Worm (Caenorhabditis elegans) whole organism, young adult: ENCODE data around the gene cyp-31A5.
A peak's percentile ranks its signal among the peaks of the same experiment; 100 is the strongest.

Experiments used
- B0035.1 ChIP-seq: sonication (generic microtip); optimal IDR thresholded peaks from 2 replicates; lab custom pipeline; 2016; ENCODE audit warnings: missing genetic modification characterization, mild to moderate bottlenecking, missing compliant biosample characterization, missing genotype, missing genetic modification reagents
- B0261.1 ChIP-seq: sonication (generic microtip); optimal IDR thresholded peaks from 2 replicates; lab custom pipeline; 2016; ENCODE audit warnings: mild to moderate bottlenecking, missing genetic modification characterization, moderate library complexity, missing compliant biosample characterization
- C17E4.6 ChIP-seq: fragments of 200-800 bp; sonication (Bioruptor generic); IDR thresholded peaks from 2 replicates; pipeline ENCODE4 v1.3.6; 2022; ENCODE audit warnings: missing genetic modification reagents, missing genetic modification characterization, missing compliant biosample characterization
- D2030.7 ChIP-seq: fragments of 200-800 bp; sonication (Bioruptor generic); IDR thresholded peaks from 2 replicates; pipeline ENCODE4 v1.3.6; 2022; ENCODE audit warnings: missing genetic modification reagents, missing genetic modification characterization, missing compliant biosample characterization
- F37B4.10 ChIP-seq: fragments of 200-800 bp; sonication (Bioruptor generic); IDR thresholded peaks from 2 replicates; pipeline ENCODE4 v1.3.6; 2022; ENCODE audit warnings: missing genetic modification characterization, missing compliant biosample characterization
- F49E8.2 ChIP-seq: sonication (generic microtip); optimal IDR thresholded peaks from 3 replicates; lab custom pipeline; 2017; ENCODE audit warnings: missing genetic modification characterization, mild to moderate bottlenecking, missing compliant biosample characterization, antibody characterized with exemption, moderate library complexity; ENCODE audit not compliant: insufficient read depth
- F55B11.4 ChIP-seq: sonication (generic microtip); optimal IDR thresholded peaks from 2 replicates; lab custom pipeline; 2016; ENCODE audit warnings: missing compliant biosample characterization, missing genetic modification characterization, borderline replicate concordance; ENCODE audit not compliant: insufficient read depth
- F57A8.1 ChIP-seq: fragments of 200-800 bp; sonication (Bioruptor generic); optimal IDR thresholded peaks from 2 replicates; lab custom pipeline; 2018; ENCODE audit warnings: mild to moderate bottlenecking, missing genetic modification characterization, moderate library complexity, missing compliant biosample characterization
- F57C9.4 ChIP-seq: sonication (generic microtip); optimal IDR thresholded peaks from 2 replicates; lab custom pipeline; 2017; ENCODE audit warnings: mild to moderate bottlenecking, missing genetic modification characterization, missing compliant biosample characterization
- K12H6.12 ChIP-seq: fragments of 200-800 bp; sonication (Bioruptor generic); optimal IDR thresholded peaks from 2 replicates; lab custom pipeline; 2018; ENCODE audit warnings: mild to moderate bottlenecking, missing genetic modification characterization, missing compliant biosample characterization
- T07F8.4 ChIP-seq: sonication (generic microtip); optimal IDR thresholded peaks from 2 replicates; lab custom pipeline; 2016; ENCODE audit warnings: mild to moderate bottlenecking, missing genetic modification characterization, moderate library complexity, missing compliant biosample characterization
- T26A5.8 ChIP-seq: sonication (generic microtip); optimal IDR thresholded peaks from 2 replicates; lab custom pipeline; 2016; ENCODE audit warnings: missing genetic modification characterization, missing compliant biosample characterization
- Y53F4B.3 ChIP-seq: fragments of 200-800 bp; sonication (Bioruptor generic); IDR thresholded peaks from 2 replicates; pipeline ENCODE4 v1.3.6; 2022; ENCODE audit warnings: missing genetic modification reagents, missing genetic modification characterization, missing compliant biosample characterization
- Y53G8AR.9 ChIP-seq: fragments of 200-800 bp; sonication (Bioruptor generic); conservative IDR thresholded peaks from 2 replicates; pipeline ENCODE4 v1.3.6; 2022; ENCODE audit warnings: missing genetic modification reagents, missing genetic modification characterization, missing compliant biosample characterization
- ZK185.1 ChIP-seq: sonication (generic microtip); optimal IDR thresholded peaks from 2 replicates; lab custom pipeline; 2016; ENCODE audit warnings: mild to moderate bottlenecking, missing genetic modification characterization, missing compliant biosample characterization; ENCODE audit not compliant: poor library complexity, severe bottlenecking
- aptf-2 ChIP-seq: fragments of 200-800 bp; sonication (Bioruptor generic); conservative IDR thresholded peaks from 2 replicates; pipeline ENCODE4 v1.3.6; 2022; ENCODE audit warnings: missing genetic modification reagents, missing genetic modification characterization, missing compliant biosample characterization
- atf-7 ChIP-seq: sonication (generic microtip); optimal IDR thresholded peaks from 2 replicates; lab custom pipeline; 2017; ENCODE audit warnings: mild to moderate bottlenecking, missing genetic modification characterization, missing compliant biosample characterization
- attf-6 ChIP-seq: fragments of 200-800 bp; sonication (Bioruptor generic); IDR thresholded peaks from 2 replicates; pipeline ENCODE4 v1.3.6; 2022; ENCODE audit warnings: missing genetic modification reagents, missing genetic modification characterization, missing compliant biosample characterization
- cebp-2 ChIP-seq: fragments of 200-800 bp; sonication (Bioruptor generic); IDR thresholded peaks from 2 replicates; pipeline ENCODE4 v1.3.6; 2022; ENCODE audit warnings: missing genetic modification characterization, missing compliant biosample characterization
- ceh-79 ChIP-seq: sonication (generic microtip); optimal IDR thresholded peaks from 2 replicates; lab custom pipeline; 2017; ENCODE audit warnings: mild to moderate bottlenecking, missing genetic modification characterization, missing compliant biosample characterization
- dox-1 ChIP-seq: fragments of 200-800 bp; sonication (Bioruptor generic); IDR thresholded peaks from 2 replicates; pipeline ENCODE4 v1.3.6; 2022; ENCODE audit warnings: missing genetic modification reagents, missing genetic modification characterization, missing compliant biosample characterization
- egl-18 ChIP-seq: fragments of 200-800 bp; sonication (Bioruptor generic); IDR thresholded peaks from 2 replicates; pipeline ENCODE4 v1.3.6; 2022; ENCODE audit warnings: missing genetic modification reagents, missing genetic modification characterization, missing compliant biosample characterization
- hlh-12 ChIP-seq: sonication (generic microtip); optimal IDR thresholded peaks from 2 replicates; lab custom pipeline; 2016; ENCODE audit warnings: missing genetic modification characterization, missing compliant biosample characterization
- hrde-1 ChIP-seq: sonication (generic microtip); optimal IDR thresholded peaks from 2 replicates; lab custom pipeline; 2016; ENCODE audit warnings: missing genetic modification characterization, mild to moderate bottlenecking, missing compliant biosample characterization, moderate library complexity, missing genotype, missing genetic modification reagents, borderline replicate concordance
- lin-35 ChIP-seq, 3 experiments: fragments of 150-350 bp in 2 of 3; sonication (generic microtip) in 1 of 3; optimal IDR thresholded peaks; 2 replicates each; lab custom pipeline; 2014 to 2018; ENCODE audit warnings: missing biosample characterization in 3 of 3, missing genetic modification characterization in 3 of 3, missing genetic modification reagents in 3 of 3
- lin-54 ChIP-seq: fragments of 200-800 bp; sonication (Bioruptor generic); optimal IDR thresholded peaks from 2 replicates; lab custom pipeline; 2018; ENCODE audit warnings: mild to moderate bottlenecking, missing genetic modification characterization, missing compliant biosample characterization
- lsl-1 ChIP-seq: fragments of 200-800 bp; sonication (Bioruptor generic); optimal IDR thresholded peaks from 2 replicates; lab custom pipeline; 2018; ENCODE audit warnings: mild to moderate bottlenecking, missing genetic modification characterization, moderate library complexity, missing compliant biosample characterization
- mel-28 ChIP-seq: sonication (generic microtip); optimal IDR thresholded peaks from 2 replicates; lab custom pipeline; 2016; ENCODE audit warnings: borderline replicate concordance, mild to moderate bottlenecking, missing genetic modification characterization, missing compliant biosample characterization
- mes-4 ChIP-seq: sonication (generic microtip); optimal IDR thresholded peaks from 2 replicates; lab custom pipeline; 2016; ENCODE audit warnings: missing genotype, missing genetic modification characterization, missing compliant biosample characterization
- nfya-1 ChIP-seq: sonication (generic microtip); optimal IDR thresholded peaks from 2 replicates; lab custom pipeline; 2017; ENCODE audit warnings: antibody characterized with exemption, missing compliant biosample characterization, missing genetic modification characterization, borderline replicate concordance; ENCODE audit not compliant: insufficient read depth
- pbrm-1 ChIP-seq: fragments of 200-800 bp; sonication (Bioruptor generic); IDR thresholded peaks from 2 replicates; pipeline ENCODE4 v1.3.6; 2022; ENCODE audit warnings: missing genetic modification reagents, missing genetic modification characterization, missing compliant biosample characterization
- pha-4 ChIP-seq: fragments of 150-350 bp; sonication (generic microtip); optimal IDR thresholded peaks from 2 replicates; lab custom pipeline; 2014; ENCODE audit warnings: missing biosample characterization, missing genetic modification reagents, missing genetic modification characterization
- repo-1 ChIP-seq: sonication (generic microtip); optimal IDR thresholded peaks from 2 replicates; lab custom pipeline; 2017; ENCODE audit warnings: mild to moderate bottlenecking, missing genetic modification characterization, missing compliant biosample characterization
- sea-2 ChIP-seq: fragments of 200-800 bp; sonication (Bioruptor generic); IDR thresholded peaks from 2 replicates; pipeline ENCODE4 v1.3.6; 2022; ENCODE audit warnings: missing genetic modification characterization, missing compliant biosample characterization
- tbx-9 ChIP-seq: sonication (generic microtip); optimal IDR thresholded peaks from 2 replicates; lab custom pipeline; 2016; ENCODE audit warnings: borderline replicate concordance, missing genetic modification characterization, inconsistent platforms, missing compliant biosample characterization
- tlf-1 ChIP-seq: fragments of 200-800 bp; sonication (Bioruptor generic); optimal IDR thresholded peaks from 2 replicates; lab custom pipeline; 2018; ENCODE audit warnings: mild to moderate bottlenecking, missing genetic modification characterization, missing compliant biosample characterization
- unc-62 ChIP-seq: fragments of 150-350 bp; optimal IDR thresholded peaks from 2 replicates; lab custom pipeline; 2014; ENCODE audit warnings: missing biosample characterization, missing genetic modification reagents, missing genetic modification characterization
- zfh-2 ChIP-seq: fragments of 200-800 bp; sonication (Bioruptor generic); conservative IDR thresholded peaks from 2 replicates; pipeline ENCODE4 v1.3.6; 2022; ENCODE audit warnings: missing genetic modification reagents, missing genetic modification characterization, missing compliant biosample characterization
- ztf-18 ChIP-seq: sonication (generic microtip); optimal IDR thresholded peaks from 2 replicates; lab custom pipeline; 2016; ENCODE audit warnings: missing genotype, mild to moderate bottlenecking, missing genetic modification characterization, missing compliant biosample characterization
- ztf-26 ChIP-seq: sonication (generic microtip); optimal IDR thresholded peaks from 2 replicates; lab custom pipeline; 2017; ENCODE audit warnings: missing genetic modification characterization, missing compliant biosample characterization
- ztf-3 ChIP-seq: fragments of 200-800 bp; sonication (Bioruptor generic); optimal IDR thresholded peaks from 2 replicates; lab custom pipeline; 2018; ENCODE audit warnings: mild to moderate bottlenecking, missing genetic modification characterization, missing compliant biosample characterization

The cyp-31A5 gene

DNA sequence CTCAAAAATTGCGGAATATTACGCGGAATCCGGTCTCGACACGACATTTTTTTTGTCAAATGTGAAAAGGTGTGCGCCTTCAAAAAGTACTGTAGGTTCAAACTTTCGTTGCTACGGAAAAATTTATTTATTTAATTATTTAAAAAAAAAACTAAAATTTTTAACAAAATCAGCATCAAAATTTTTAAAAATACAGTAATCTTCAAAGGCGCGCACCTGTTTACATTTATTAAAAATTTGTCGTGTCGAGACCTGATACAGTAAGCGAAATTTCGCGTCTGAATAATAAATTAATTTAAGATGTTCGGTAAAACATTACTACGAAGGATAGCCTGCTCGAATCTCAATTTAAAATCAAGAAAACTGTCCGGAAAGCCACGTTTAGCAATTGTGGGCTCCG lies 29.4 kb upstream of the cyp-31A5 start, which contains the start of gene Y62E10A.6:
TSS of gene Y62E10A.6 (plus strand) at position 301 of the 400 bp plus-strand sequence.
- no peak for TF ChIP-seq F57C9.4 (tag; lab: Kevin White, UChicago)
- peak; percentile 14 for TF ChIP-seq ztf-18 (tag; lab: Kevin White, UChicago)
- TF ChIP-seq ZK185.1, result no peak
- no peak for TF ChIP-seq Y53G8AR.9 (GFP tag; lab: Robert Waterston, UW)
- no peak for TF ChIP-seq ceh-79 (tag; lab: Kevin White, UChicago)
- TF ChIP-seq lsl-1 (GFP tag; lab: Kevin White, UChicago), result peak; percentile 6
- TF ChIP-seq ztf-26, result no peak
- TF ChIP-seq, all 124 proteins: peak for 2

- TF ChIP-seq hlh-12 (tag; lab: Kevin White, UChicago), result no peak
- no peak for TF ChIP-seq ztf-3 (GFP tag; lab: Kevin White, UChicago)
- TF ChIP-seq aptf-2 (GFP tag; lab: Robert Waterston, UW), result no peak
- TF ChIP-seq cebp-2 (GFP tag; lab: Robert Waterston, UW), result no peak
- no peak for TF ChIP-seq F37B4.10 (GFP tag; lab: Robert Waterston, UW)
- no peak for TF ChIP-seq Y53F4B.3 (GFP tag; lab: Robert Waterston, UW)
- no peak for TF ChIP-seq pha-4 (tag; lab: Kevin White, UChicago)
- TF ChIP-seq lin-35 (GFP tag; optimal IDR thresholded peaks at IDR 0.05; lab: Kevin White, UChicago), result no peak
Measured at ce11 chrIV:13374918-13375317, 26.2 kb upstream of the cyp-31A5 start.

- TF ChIP-seq mel-28 (tag; lab: Kevin White, UChicago) (no peak), tbx-9 (tag; lab: Kevin White, UChicago) (no peak), zfh-2 (GFP tag; lab: Robert Waterston, UW) (no peak), repo-1 (no peak), F57A8.1 (GFP tag; lab: Kevin White, UChicago) (no peak), D2030.7 (GFP tag; lab: Robert Waterston, UW) (no peak), F57C9.4 (tag; lab: Kevin White, UChicago) (no peak), egl-18 (GFP tag; lab: Robert Waterston, UW) (no peak), B0261.1 (tag; lab: Kevin White, UChicago) (no peak), F49E8.2 (no peak), dox-1 (GFP tag; lab: Robert Waterston, UW) (no peak), T26A5.8 (tag; lab: Kevin White, UChicago) (no peak), nfya-1 (tag; lab: Kevin White, UChicago) (no peak), lin-54 (GFP tag; lab: Kevin White, UChicago) (no peak)
- TF ChIP-seq, all 124 proteins: peak for 0
Measured at ce11 chrIV:13377716-13378115, 23.4 kb upstream of the cyp-31A5 start, which contains the start of gene mau-8. Gene mau-8 (plus strand): TSS chrIV:13378016.

- TF ChIP-seq tlf-1 (GFP tag; lab: Kevin White, UChicago) (no peak), pbrm-1 (GFP tag; lab: Robert Waterston, UW) (no peak), cebp-2 (GFP tag; lab: Robert Waterston, UW) (peak; percentile 82; the same call in 1 of the 2 replicates)
Measured at ce11 chrIV:13380506-13380905, 20.6 kb upstream of the cyp-31A5 start.

DNA sequence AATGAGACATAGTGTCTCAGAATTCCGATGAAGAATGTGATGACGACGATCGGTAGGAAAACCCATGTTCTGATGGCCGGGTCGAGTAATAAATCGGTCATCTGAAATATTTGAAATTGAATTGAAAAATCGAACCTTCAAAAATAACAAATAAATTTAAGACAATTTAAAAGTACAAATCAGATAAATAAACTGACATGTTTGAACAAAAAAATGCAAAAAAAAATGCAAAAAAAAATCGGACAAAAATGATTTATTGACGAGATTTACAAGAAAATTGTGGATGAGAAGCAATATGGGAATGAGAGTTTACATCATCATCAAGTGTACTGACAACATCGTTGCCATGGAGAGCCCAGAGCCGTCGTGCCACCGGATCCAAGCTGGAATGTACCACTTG lies 19.3 kb upstream of the cyp-31A5 start, which contains the start of gene emc-3:
TSS of gene emc-3 (minus strand) at position 101 of the 400 bp plus-strand sequence.
- TF ChIP-seq K12H6.12 (tag; lab: Kevin White, UChicago), result no peak
- no peak for TF ChIP-seq F55B11.4 (tag; lab: Kevin White, UChicago)
- TF ChIP-seq T07F8.4 (tag; lab: Kevin White, UChicago), result no peak
- TF ChIP-seq hrde-1 (tag; lab: Kevin White, UChicago), result no peak
- no peak for TF ChIP-seq sea-2 (GFP tag; lab: Robert Waterston, UW)
- no peak for TF ChIP-seq zfh-2 (GFP tag; lab: Robert Waterston, UW)
- TF ChIP-seq mes-4 (tag; lab: Kevin White, UChicago), result no peak
- TF ChIP-seq C17E4.6 (GFP tag; lab: Robert Waterston, UW), result no peak
- no peak for TF ChIP-seq lin-54 (GFP tag; lab: Kevin White, UChicago)
- TF ChIP-seq atf-7 (tag; lab: Kevin White, UChicago), result no peak
- no peak for TF ChIP-seq ztf-3 (GFP tag; lab: Kevin White, UChicago)
- no peak for TF ChIP-seq mel-28 (tag; lab: Kevin White, UChicago)
- no peak for TF ChIP-seq B0035.1 (tag; lab: Kevin White, UChicago)
- TF ChIP-seq attf-6, result no peak
- no peak for TF ChIP-seq unc-62 (GFP tag; lab: Kevin White, UChicago)
